Fruit fly (Drosophila melanogaster): Measurements from ENCODE around the gene CG7102.
A peak's percentile ranks its signal among the peaks of the same experiment; 100 is the strongest.

Gene CG7102

DNA sequence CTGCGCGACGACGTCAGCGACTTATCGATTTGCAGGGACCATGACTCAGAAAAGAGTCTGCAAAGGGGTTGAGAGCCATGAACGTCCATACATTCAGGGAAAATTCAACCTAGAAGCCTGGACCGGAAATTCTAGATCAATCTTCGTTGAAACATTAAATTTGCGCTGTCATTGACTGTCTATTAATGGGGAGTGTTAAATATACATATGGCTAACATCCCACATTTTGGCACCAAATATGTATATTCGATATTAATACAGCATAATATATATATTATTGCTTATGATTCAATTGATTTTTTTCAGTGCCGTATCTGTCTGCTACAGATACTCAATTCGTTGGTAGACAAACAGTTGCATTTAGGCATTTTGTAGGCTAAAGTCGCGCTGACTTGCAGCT lies 18.7 kb downstream of the CG7102 start:
- TF ChIP-seq salr (GFP tag; optimal IDR thresholded peaks at IDR 0.05) (peak in 1 of 2 experiments; percentile 20), CG8119 (GFP tag; IDR thresholded peaks at IDR 0.05) (peak; percentile 37; the same call in 1 of the 3 replicates), CG1621 (tag; optimal IDR thresholded peaks at IDR 0.05) (peak; percentile 13), Eip78C (GFP tag) (peak; percentile 78), CG6276 (GFP tag; optimal IDR thresholded peaks at IDR 0.05) (peak; percentile 2), Sox102F (GFP tag; optimal IDR thresholded peaks at IDR 0.05) (no peak), CG3919 (GFP tag; optimal IDR thresholded peaks at IDR 0.05) (peak; percentile 33), eg (GFP tag; IDR thresholded peaks at IDR 0.05) (0 out of 3 replicates have a peak, but pooled peaks have one; percentile 25), CG11762 (GFP tag; optimal IDR thresholded peaks at IDR 0.05; ENCODE audit: insufficient read depth) (no peak), CG8319 (GFP tag; optimal IDR thresholded peaks at IDR 0.05) (peak; percentile 1), CG6808 (GFP tag; optimal IDR thresholded peaks at IDR 0.05) (peak; percentile 10), pdm3 (GFP tag; optimal IDR thresholded peaks at IDR 0.05) (peak; percentile 12), CG4318 (GFP tag; optimal IDR thresholded peaks at IDR 0.05) (no peak), achi (GFP tag; optimal IDR thresholded peaks at IDR 0.05) (peak; percentile 5), Eip75B (GFP tag; optimal IDR thresholded peaks at IDR 0.05) (peak; percentile 18), spab (GFP tag; optimal IDR thresholded peaks at IDR 0.05) (peak; percentile 33), CG32006 (GFP tag; optimal IDR thresholded peaks at IDR 0.05) (peak; percentile 36), CG3032 (tag; optimal IDR thresholded peaks at IDR 0.05) (peak; percentile 35), OdsH (GFP tag; optimal IDR thresholded peaks at IDR 0.05) (peak; percentile 36), Ets21C (GFP tag; optimal IDR thresholded peaks at IDR 0.05) (no peak), dsx (GFP tag; optimal IDR thresholded peaks at IDR 0.05; ENCODE audit: poor library complexity, severe bottlenecking) (peak; percentile 43), CG10669 (GFP tag; optimal IDR thresholded peaks at IDR 0.05) (peak; percentile 44), CG15336 (GFP tag; IDR thresholded peaks at IDR 0.05) (0 out of 2 replicates have a peak, but pooled peaks have one; percentile 13), ss (GFP tag; optimal IDR thresholded peaks at IDR 0.05) (peak in 1 of 2 experiments; percentile 30), Ets96B (tag; optimal IDR thresholded peaks at IDR 0.05) (peak; percentile 40), Hr4 (GFP tag; optimal IDR thresholded peaks at IDR 0.05) (peak; percentile 18), CG10631 (GFP tag; optimal IDR thresholded peaks at IDR 0.05) (no peak), acj6 (GFP tag; optimal IDR thresholded peaks at IDR 0.05) (peak; percentile 6), Lpt (GFP tag; optimal IDR thresholded peaks at IDR 0.05) (no peak), Sox15 (GFP tag; optimal IDR thresholded peaks at IDR 0.05) (no peak), lz (GFP tag; optimal IDR thresholded peaks at IDR 0.05) (no peak)

DNA sequence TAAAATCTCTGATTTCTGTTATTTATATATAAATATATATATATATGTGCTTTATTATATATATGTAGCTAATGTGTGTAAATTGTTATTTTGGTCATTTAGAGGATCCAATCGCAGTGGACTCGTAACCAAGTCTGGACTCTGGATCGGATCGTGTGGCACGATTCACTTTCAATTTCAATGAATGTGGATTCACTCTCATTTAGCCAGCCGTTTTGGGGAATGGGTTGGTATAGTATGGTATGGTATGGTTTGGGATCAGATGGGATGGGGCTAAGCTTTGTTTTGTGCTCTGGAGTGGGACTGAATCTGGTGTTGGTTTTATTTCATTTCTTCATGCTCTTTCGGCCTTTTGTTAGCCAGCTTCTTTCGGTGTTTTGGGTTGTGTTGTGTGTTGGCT lies 25.6 kb downstream of the CG7102 start:
- TF ChIP-seq Blimp-1 (GFP tag; optimal IDR thresholded peaks at IDR 0.05): peak; percentile 88
- TF ChIP-seq CG7368 (GFP tag; optimal IDR thresholded peaks at IDR 0.05): no peak

DNA sequence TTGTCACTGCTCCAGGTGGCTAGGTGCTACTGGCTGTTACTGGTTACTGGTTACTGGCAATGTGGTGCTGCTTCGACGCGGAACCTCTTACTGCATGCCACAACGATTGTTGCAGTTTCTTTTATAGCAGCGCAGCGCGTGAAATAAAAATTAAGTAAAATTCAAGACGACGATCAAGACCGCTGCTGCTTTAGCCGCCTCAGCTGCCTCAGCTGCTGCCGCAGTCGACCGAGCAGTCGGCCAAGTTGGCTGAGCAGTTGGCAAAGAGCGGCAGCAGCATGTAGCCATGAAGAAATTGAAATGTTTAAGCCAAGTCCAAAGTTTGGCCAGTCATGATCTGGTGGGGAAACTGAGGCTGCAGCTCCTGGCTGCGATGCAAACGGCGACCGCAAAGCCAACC lies 26.6 kb downstream of the CG7102 start, which contains the start of gene TwdlE:
TwdlE (minus strand) TSS at position 101 of the 400 bp plus-strand sequence.
- TF ChIP-seq Eip78C (GFP tag): peak; percentile 66
- no peak for TF ChIP-seq esn (GFP tag; optimal IDR thresholded peaks at IDR 0.05)

DNA sequence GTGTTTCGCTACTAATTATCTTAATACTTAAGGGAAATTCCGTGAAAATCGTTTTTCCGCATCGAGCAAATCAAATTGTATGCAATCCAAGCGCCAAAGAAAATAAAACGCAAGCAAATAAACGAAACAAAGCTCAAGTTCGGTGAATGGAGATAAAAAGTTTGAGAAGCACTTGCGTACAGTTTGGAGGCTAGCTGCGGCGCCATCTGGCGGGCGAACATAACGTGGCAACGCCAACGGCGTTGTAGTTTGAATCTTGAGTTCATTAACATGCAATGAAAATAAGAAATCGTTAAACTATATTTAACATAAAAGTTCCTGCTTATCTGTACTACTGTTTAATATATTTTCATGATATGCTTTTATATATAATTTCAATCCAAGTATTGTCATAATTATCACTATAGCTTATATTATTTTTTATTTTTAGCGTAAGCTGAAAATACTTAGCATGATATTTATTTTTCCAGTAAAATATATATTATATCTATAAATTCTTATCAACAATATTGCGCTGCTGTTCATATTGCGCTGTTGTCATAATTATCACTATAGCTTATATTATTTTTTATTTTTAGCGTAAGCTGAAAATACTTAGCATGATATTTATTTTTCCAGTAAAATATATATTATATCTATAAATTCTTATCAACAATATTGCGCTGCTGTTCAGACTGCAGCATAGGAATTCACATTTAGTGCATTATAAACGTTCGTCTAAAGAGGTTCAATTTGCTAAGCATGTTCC lies 30.8 kb downstream of the CG7102 start, which contains the start of gene lectin-28C:
lectin-28C (plus strand) TSS at position 698 of the 748 bp plus-strand sequence.
- TF ChIP-seq Eip78C (GFP tag) (peak; percentile 41), Sox14 (GFP tag; optimal IDR thresholded peaks at IDR 0.05) (peak; percentile 46), CG6808 (GFP tag; optimal IDR thresholded peaks at IDR 0.05) (peak; percentile 3), lz (GFP tag; optimal IDR thresholded peaks at IDR 0.05) (peak; percentile 14), fkh (GFP tag; optimal IDR thresholded peaks at IDR 0.05) (peak; percentile 9), CG3032 (tag; optimal IDR thresholded peaks at IDR 0.05) (peak; percentile 12), CG31627 (GFP tag; optimal IDR thresholded peaks at IDR 0.05) (peak; percentile 7), eg (GFP tag; IDR thresholded peaks at IDR 0.05) (0 out of 3 replicates have a peak, but pooled peaks have one; percentile 9), svp (GFP tag) (peak; percentile 55), Hr39 (GFP tag; optimal IDR thresholded peaks at IDR 0.05) (peak; percentile 31), cyc (GFP tag; optimal IDR thresholded peaks at IDR 0.05) (peak; percentile 14)

Data from whole organism, prepupa.